Fruit fly (Drosophila melanogaster): Measurements from ENCODE around the gene Taf3.

Gene Taf3

dm6 chr4:501479-501993, 34.9 kb upstream of the Taf3 start, which contains the start of gene zfh2 (continued):
- no peak for TF ChIP-seq E2f1 (GFP tag; IDR thresholded peaks at IDR 0.05)
- TF ChIP-seq Chrac-16 (GFP tag; optimal IDR thresholded peaks at IDR 0.05) = no peak
- TF ChIP-seq Gug (GFP tag; IDR thresholded peaks at IDR 0.05) = no peak
- TF ChIP-seq CG11247 (GFP tag; IDR thresholded peaks at IDR 0.05) = no peak
- no peak for TF ChIP-seq CG1603 (tag; optimal IDR thresholded peaks at IDR 0.05)
- no peak; the same call in 1 of the 2 replicates for TF ChIP-seq CG32532 (GFP tag; IDR thresholded peaks at IDR 0.05)
- no peak for TF ChIP-seq ftz-f1 (GFP tag; optimal IDR thresholded peaks at IDR 0.05)
- no peak for TF ChIP-seq crp (GFP tag; optimal IDR thresholded peaks at IDR 0.05)
- TF ChIP-seq Dll (GFP tag; IDR thresholded peaks at IDR 0.05; ENCODE audit: partially characterized antibody) = peak; percentile 61; the same call in 3 of the 4 replicates
- TF ChIP-seq org-1 (GFP tag; optimal IDR thresholded peaks at IDR 0.05) = no peak
- no peak for TF ChIP-seq grau (tag; optimal IDR thresholded peaks at IDR 0.05)
- peak; percentile 26 for TF ChIP-seq corto (GFP tag; optimal IDR thresholded peaks at IDR 0.05)
- TF ChIP-seq chm (GFP tag; IDR thresholded peaks at IDR 0.05) = peak; percentile 72
- TF ChIP-seq ab (GFP tag; optimal IDR thresholded peaks at IDR 0.05) = no peak
- no peak for TF ChIP-seq GATAe (GFP tag; conservative IDR thresholded peaks at IDR 0.05)
- no peak for TF ChIP-seq hkb (optimal IDR thresholded peaks at IDR 0.05)
- peak; percentile 45; the same call in 1 of the 2 replicates for TF ChIP-seq hkb (GFP tag; IDR thresholded peaks at IDR 0.05)
- TF ChIP-seq slbo (GFP tag; IDR thresholded peaks at IDR 0.05) = no peak
- no peak for TF ChIP-seq CG2129 (GFP tag; IDR thresholded peaks at IDR 0.05; ENCODE audit: partially characterized antibody)
- TF ChIP-seq CG2120 (GFP tag; optimal IDR thresholded peaks at IDR 0.05) = no peak
- TF ChIP-seq lov (optimal IDR thresholded peaks at IDR 0.05) = no peak
- 0 out of 3 replicates have a peak, but pooled peaks have one; percentile 39 for TF ChIP-seq lov (GFP tag; IDR thresholded peaks at IDR 0.05)
- TF ChIP-seq lilli (GFP tag; optimal IDR thresholded peaks at IDR 0.05) = no peak
- no peak for TF ChIP-seq Meics (GFP tag; optimal IDR thresholded peaks at IDR 0.05)
- peak; percentile 85 for TF ChIP-seq CG9437 (GFP tag; optimal IDR thresholded peaks at IDR 0.05)
- no peak for TF ChIP-seq disco-r (GFP tag; optimal IDR thresholded peaks at IDR 0.05)
- peak; percentile 11 for TF ChIP-seq CG12219 (GFP tag; optimal IDR thresholded peaks at IDR 0.05)
- TF ChIP-seq Lpt (GFP tag; optimal IDR thresholded peaks at IDR 0.05) = no peak
- peak; percentile 5 for TF ChIP-seq Bteb2 (GFP tag; optimal IDR thresholded peaks at IDR 0.05)
- TF ChIP-seq zf30C (GFP tag; optimal IDR thresholded peaks at IDR 0.05) = peak; percentile 90
- no peak for TF ChIP-seq CG1024 (GFP tag; IDR thresholded peaks at IDR 0.05)
- no peak for TF ChIP-seq maf-S (GFP tag; optimal IDR thresholded peaks at IDR 0.05)
- TF ChIP-seq bbx (GFP tag; IDR thresholded peaks at IDR 0.05; ENCODE audit: partially characterized antibody) = no peak
- TF ChIP-seq ERR (GFP tag; optimal IDR thresholded peaks at IDR 0.05) = no peak
- no peak for TF ChIP-seq her (GFP tag; optimal IDR thresholded peaks at IDR 0.05)
- TF ChIP-seq slp2 (GFP tag; optimal IDR thresholded peaks at IDR 0.05) = no peak
- TF ChIP-seq kah (GFP tag; optimal IDR thresholded peaks at IDR 0.05) = no peak
- TF ChIP-seq slou (GFP tag; optimal IDR thresholded peaks at IDR 0.05) = no peak
- TF ChIP-seq fd96Cb (tag; optimal IDR thresholded peaks at IDR 0.05) = no peak
- TF ChIP-seq MBD-R2 (GFP tag; IDR thresholded peaks at IDR 0.05) = no peak
- no peak for TF ChIP-seq Fer3 (tag; optimal IDR thresholded peaks at IDR 0.05)
- TF ChIP-seq ttk (GFP tag; IDR thresholded peaks at IDR 0.05) = no peak
- TF ChIP-seq tgo (GFP tag; IDR thresholded peaks at IDR 0.05) = no peak
- no peak for TF ChIP-seq CG7271 (tag; optimal IDR thresholded peaks at IDR 0.05)
- peak in 1 of 2 experiments; percentile 63 for TF ChIP-seq bsh (GFP tag; optimal IDR thresholded peaks at IDR 0.05)
- TF ChIP-seq CG2202 (tag; optimal IDR thresholded peaks at IDR 0.05) = no peak
- no peak for TF ChIP-seq Neu2 (GFP tag; optimal IDR thresholded peaks at IDR 0.05; ENCODE audit: borderline replicate concordance)
- TF ChIP-seq CG7357 (GFP tag; IDR thresholded peaks at IDR 0.05) = no peak
- no peak for TF ChIP-seq nerfin-2 (GFP tag; IDR thresholded peaks at IDR 0.05; ENCODE audit: partially characterized antibody)
- TF ChIP-seq CG8478 (optimal IDR thresholded peaks at IDR 0.05) = no peak
- TF ChIP-seq zfh2 (GFP tag; optimal IDR thresholded peaks at IDR 0.05) = no peak
- TF ChIP-seq CkIIα-i1 (GFP tag; IDR thresholded peaks at IDR 0.05) = no peak
